Worm (Caenorhabditis elegans) whole organism, L1 larva: ENCODE results near the gene T13C5.6.

Source experiments
- C16A3.4 ChIP-seq: fragments of 150-350 bp; optimal IDR thresholded peaks from 2 replicates; lab custom pipeline; 2014; ENCODE audit warnings: missing biosample characterization, missing genetic modification characterization
- F16B12.6 ChIP-seq: fragments of 150-350 bp; optimal IDR thresholded peaks from 2 replicates; lab custom pipeline; 2014; ENCODE audit warnings: missing biosample characterization, missing genetic modification characterization
- aha-1 ChIP-seq: fragments of 150-350 bp; optimal IDR thresholded peaks from 2 replicates; lab custom pipeline; 2014; ENCODE audit warnings: missing biosample characterization, missing genetic modification characterization
- alr-1 ChIP-seq: fragments of 200-800 bp; sonication (Bioruptor generic); optimal IDR thresholded peaks from 2 replicates; lab custom pipeline; 2018; ENCODE audit warnings: borderline replicate concordance, mild to moderate bottlenecking, missing genetic modification characterization, missing compliant biosample characterization
- ama-1 ChIP-seq: fragments of 150-350 bp; optimal IDR thresholded peaks from 2 replicates; lab custom pipeline; 2014
- ceh-63 ChIP-seq: fragments of 200-800 bp; sonication (Bioruptor generic); optimal IDR thresholded peaks from 2 replicates; lab custom pipeline; 2018; ENCODE audit warnings: mild to moderate bottlenecking, missing genetic modification characterization, missing compliant biosample characterization
- ceh-88 ChIP-seq: fragments of 200-800 bp; sonication (Bioruptor generic); IDR thresholded peaks from 2 replicates; pipeline ENCODE4 v1.3.6; 2022; ENCODE audit warnings: missing genetic modification characterization, missing compliant biosample characterization
- ceh-90 ChIP-seq: sonication (generic microtip); optimal IDR thresholded peaks from 2 replicates; lab custom pipeline; 2016; ENCODE audit warnings: missing genetic modification characterization, missing compliant biosample characterization
- ces-1 ChIP-seq: fragments of 150-350 bp; optimal IDR thresholded peaks from 2 replicates; lab custom pipeline; 2014; ENCODE audit warnings: missing biosample characterization, missing genetic modification reagents, missing genetic modification characterization
- dpl-1 ChIP-seq, 3 experiments: fragments of 150-350 bp in 2 of 3; sonication (generic microtip) in 1 of 3; optimal IDR thresholded peaks; 2 replicates each; lab custom pipeline; 2014 to 2017; ENCODE audit warnings: missing biosample characterization in 3 of 3, missing genetic modification characterization in 3 of 3, missing genetic modification reagents in 3 of 3
- dsc-1 ChIP-seq: sonication (generic microtip); optimal IDR thresholded peaks from 2 replicates; lab custom pipeline; 2016; ENCODE audit warnings: mild to moderate bottlenecking, missing genetic modification characterization, missing compliant biosample characterization
- efl-3 ChIP-seq: fragments of 200-800 bp; sonication (Bioruptor generic); optimal IDR thresholded peaks from 2 replicates; lab custom pipeline; 2018; ENCODE audit warnings: mild to moderate bottlenecking, missing genetic modification characterization, missing compliant biosample characterization
- ets-5 ChIP-seq: fragments of 200-800 bp; sonication (Bioruptor generic); IDR thresholded peaks from 2 replicates; pipeline ENCODE4 v1.3.6; 2022; ENCODE audit warnings: missing genetic modification characterization, missing compliant biosample characterization
- fkh-10 ChIP-seq: sonication (generic microtip); optimal IDR thresholded peaks from 2 replicates; lab custom pipeline; 2017; ENCODE audit warnings: missing biosample characterization, missing genetic modification reagents, missing genetic modification characterization
- fkh-8 ChIP-seq: sonication (generic microtip); optimal IDR thresholded peaks from 2 replicates; lab custom pipeline; 2016; ENCODE audit warnings: mild to moderate bottlenecking, missing genetic modification characterization, missing compliant biosample characterization
- grh-1 ChIP-seq: fragments of 200-800 bp; sonication (Bioruptor generic); IDR thresholded peaks from 2 replicates; pipeline ENCODE4 v1.3.6; 2022; ENCODE audit warnings: missing genetic modification reagents, missing genetic modification characterization, missing compliant biosample characterization
- hlh-17 ChIP-seq: fragments of 200-800 bp; sonication (Bioruptor generic); optimal IDR thresholded peaks from 2 replicates; lab custom pipeline; 2018; ENCODE audit warnings: missing genetic modification characterization, mild to moderate bottlenecking, missing compliant biosample characterization, moderate library complexity, borderline replicate concordance
- hlh-4 ChIP-seq: sonication (generic microtip); optimal IDR thresholded peaks from 2 replicates; lab custom pipeline; 2016; ENCODE audit warnings: mild to moderate bottlenecking, missing genetic modification characterization, missing compliant biosample characterization
- irx-1 ChIP-seq: sonication (generic microtip); optimal IDR thresholded peaks from 2 replicates; lab custom pipeline; 2016; ENCODE audit warnings: missing genetic modification characterization, missing compliant biosample characterization
- isw-1 ChIP-seq: fragments of 200-800 bp; sonication (Bioruptor generic); IDR thresholded peaks from 2 replicates; pipeline ENCODE4 v1.3.6; 2022; ENCODE audit warnings: missing genetic modification characterization, missing compliant biosample characterization
- jun-1 ChIP-seq: fragments of 150-350 bp; optimal IDR thresholded peaks from 2 replicates; lab custom pipeline; 2014; ENCODE audit warnings: missing biosample characterization, missing genetic modification reagents, missing genetic modification characterization
- lin-13 ChIP-seq: fragments of 150-350 bp; optimal IDR thresholded peaks from 2 replicates; lab custom pipeline; 2014; ENCODE audit warnings: missing biosample characterization, missing genetic modification reagents, missing genetic modification characterization
- lin-14 ChIP-seq: fragments of 200-800 bp; sonication (Bioruptor generic); optimal IDR thresholded peaks from 2 replicates; lab custom pipeline; 2018; ENCODE audit warnings: mild to moderate bottlenecking, missing genetic modification characterization, moderate library complexity, missing compliant biosample characterization
- lin-35 ChIP-seq, 2 experiments: fragments of 150-350 bp; optimal IDR thresholded peaks; 2 replicates each; lab custom pipeline; 2014; ENCODE audit warnings: missing biosample characterization in 2 of 2, missing genetic modification characterization in 2 of 2, missing genetic modification reagents in 2 of 2
- lir-3 ChIP-seq: sonication (generic microtip); optimal IDR thresholded peaks from 2 replicates; lab custom pipeline; 2016; ENCODE audit warnings: mild to moderate bottlenecking, missing genetic modification characterization, moderate library complexity, missing compliant biosample characterization; ENCODE audit not compliant: poor library complexity
- lsy-2 ChIP-seq, 2 experiments: fragments of 150-350 bp; optimal IDR thresholded peaks; 2 replicates each; lab custom pipeline; 2014; ENCODE audit warnings: missing biosample characterization in 2 of 2, missing genetic modification characterization in 2 of 2
- mab-9 ChIP-seq: fragments of 200-800 bp; sonication (Bioruptor generic); IDR thresholded peaks from 2 replicates; pipeline ENCODE4 v1.3.6; 2022; ENCODE audit warnings: missing genetic modification reagents, missing genetic modification characterization, missing compliant biosample characterization
- mdl-1 ChIP-seq, 2 experiments: fragments of 150-350 bp; optimal IDR thresholded peaks; 2 replicates each; lab custom pipeline; 2014 to 2017; ENCODE audit warnings: missing biosample characterization in 2 of 2, missing genetic modification characterization in 2 of 2, inconsistent platforms in 1 of 2
- mef-2 ChIP-seq: fragments of 150-350 bp; optimal IDR thresholded peaks from 2 replicates; lab custom pipeline; 2014; ENCODE audit warnings: missing biosample characterization, missing genetic modification characterization
- mep-1 ChIP-seq: fragments of 150-350 bp; optimal IDR thresholded peaks from 2 replicates; lab custom pipeline; 2014; ENCODE audit warnings: missing biosample characterization, missing genetic modification characterization
- nhr-11 ChIP-seq: fragments of 150-350 bp; optimal IDR thresholded peaks from 2 replicates; lab custom pipeline; 2014; ENCODE audit warnings: missing biosample characterization, missing genetic modification characterization
- nhr-12 ChIP-seq: sonication (generic microtip); optimal IDR thresholded peaks from 2 replicates; lab custom pipeline; 2017; ENCODE audit warnings: missing biosample characterization, missing genetic modification characterization
- nhr-28 ChIP-seq: fragments of 150-350 bp; optimal IDR thresholded peaks from 2 replicates; lab custom pipeline; 2014; ENCODE audit warnings: missing biosample characterization, missing genetic modification characterization
- nhr-47 ChIP-seq: sonication (generic microtip); optimal IDR thresholded peaks from 2 replicates; lab custom pipeline; 2016; ENCODE audit warnings: mild to moderate bottlenecking, missing genetic modification characterization, moderate library complexity, missing compliant biosample characterization
- nhr-71 ChIP-seq: sonication (generic microtip); optimal IDR thresholded peaks from 2 replicates; lab custom pipeline; 2016; ENCODE audit warnings: mild to moderate bottlenecking, missing genetic modification characterization, moderate library complexity, missing compliant biosample characterization
- nhr-76 ChIP-seq: sonication (generic microtip); optimal IDR thresholded peaks from 2 replicates; lab custom pipeline; 2017; ENCODE audit warnings: missing biosample characterization, missing genetic modification characterization
- skn-1 ChIP-seq: fragments of 150-350 bp; optimal IDR thresholded peaks from 2 replicates; lab custom pipeline; 2014; ENCODE audit warnings: missing biosample characterization, missing genetic modification characterization
- snpc-4 ChIP-seq: fragments of 150-350 bp; optimal IDR thresholded peaks from 2 replicates; lab custom pipeline; 2014; ENCODE audit warnings: missing biosample characterization, missing genetic modification characterization
- sup-37 ChIP-seq: fragments of 200-800 bp; sonication (Bioruptor generic); optimal IDR thresholded peaks from 2 replicates; lab custom pipeline; 2018; ENCODE audit warnings: mild to moderate bottlenecking, missing genetic modification characterization, missing compliant biosample characterization
- tbx-2 ChIP-seq: sonication (generic microtip); optimal IDR thresholded peaks from 2 replicates; lab custom pipeline; 2016; ENCODE audit warnings: missing genetic modification characterization, missing compliant biosample characterization
- tlp-1 ChIP-seq: fragments of 150-350 bp; optimal IDR thresholded peaks from 2 replicates; lab custom pipeline; 2014; ENCODE audit warnings: missing biosample characterization, missing genetic modification characterization
- unc-130 ChIP-seq: fragments of 150-350 bp; optimal IDR thresholded peaks from 2 replicates; lab custom pipeline; 2017; ENCODE audit warnings: missing biosample characterization, missing genetic modification characterization, inconsistent platforms
- unc-30 ChIP-seq: sonication (generic microtip); optimal IDR thresholded peaks from 2 replicates; lab custom pipeline; 2017; ENCODE audit warnings: missing biosample characterization, missing genetic modification characterization
- unc-62 ChIP-seq: fragments of 150-350 bp; optimal IDR thresholded peaks from 2 replicates; lab custom pipeline; 2014; ENCODE audit warnings: missing biosample characterization, missing genetic modification reagents, missing genetic modification characterization
- vab-15 ChIP-seq: sonication (generic microtip); optimal IDR thresholded peaks from 2 replicates; lab custom pipeline; 2017; ENCODE audit warnings: missing genotype, mild to moderate bottlenecking, missing genetic modification characterization, missing compliant biosample characterization
- zag-1 ChIP-seq: fragments of 150-350 bp; optimal IDR thresholded peaks from 2 replicates; lab custom pipeline; 2014; ENCODE audit warnings: missing biosample characterization, missing genetic modification characterization
- ztf-4 ChIP-seq: fragments of 150-350 bp; optimal IDR thresholded peaks from 2 replicates; lab custom pipeline; 2014; ENCODE audit warnings: missing biosample characterization, missing genetic modification characterization

Gene T13C5.6

DNA sequence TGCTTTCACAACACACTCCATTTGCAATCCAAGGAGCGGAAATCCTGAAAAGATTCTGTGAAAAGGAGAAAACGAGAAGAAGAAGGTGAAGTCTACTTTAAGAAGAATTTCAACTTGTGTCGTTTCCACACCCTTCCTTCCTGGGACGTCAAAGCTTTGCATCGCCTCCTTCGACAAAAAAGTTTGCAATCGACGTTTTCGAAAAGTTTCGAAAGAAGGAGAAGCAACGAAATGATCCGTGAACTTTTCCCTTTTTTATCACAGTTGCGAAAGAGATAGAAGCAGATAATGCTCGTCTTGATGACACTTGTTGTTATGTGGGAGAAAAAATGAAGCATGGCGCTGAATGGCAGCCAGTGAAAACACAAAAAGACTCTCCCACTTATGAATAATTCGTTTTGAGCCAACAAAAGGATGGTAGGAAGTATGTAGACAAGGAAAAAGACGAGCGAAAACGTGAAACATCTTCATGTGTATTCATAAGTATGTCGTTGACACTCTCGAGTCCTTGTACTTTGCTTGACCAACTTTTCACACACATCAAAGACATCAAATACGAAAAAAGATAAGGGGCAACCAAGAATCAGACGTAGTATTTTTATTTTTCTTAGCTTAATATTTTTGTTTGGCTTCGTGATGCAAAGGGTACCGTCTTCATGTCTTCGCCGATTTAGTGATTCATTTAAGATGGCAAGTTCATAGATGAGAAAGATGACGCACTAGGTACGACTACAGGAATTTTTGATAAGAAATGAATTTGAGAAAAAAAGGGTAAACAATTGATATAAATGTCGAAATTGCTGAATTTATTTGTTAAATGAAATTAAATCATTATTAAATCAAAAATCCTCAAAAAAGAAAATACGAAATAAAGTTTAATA, 41.5 kb upstream of the T13C5.6 start (continued):
- TF ChIP-seq nhr-28 (tag; lab: Kevin White, UChicago): no peak
- TF ChIP-seq nhr-11 (tag; lab: Kevin White, UChicago): no peak
- no peak for TF ChIP-seq alr-1 (tag; lab: Kevin White, UChicago)
- TF ChIP-seq nhr-12: no peak
- no peak for TF ChIP-seq unc-130 (tag; lab: Kevin White, UChicago)
- TF ChIP-seq irx-1: no peak
- no peak for TF ChIP-seq ztf-4 (tag; lab: Kevin White, UChicago)
- TF ChIP-seq hlh-4 (tag; lab: Kevin White, UChicago): no peak
- no peak for TF ChIP-seq mab-9 (GFP tag; lab: Robert Waterston, UW)
- TF ChIP-seq mep-1 (tag; lab: Kevin White, UChicago): peak; percentile 17
- TF ChIP-seq ceh-90 (tag; lab: Kevin White, UChicago): no peak
- no peak for TF ChIP-seq sup-37
- TF ChIP-seq snpc-4: no peak
- TF ChIP-seq vab-15 (tag; lab: Kevin White, UChicago): no peak
- TF ChIP-seq, all 84 proteins: peak for 15

DNA sequence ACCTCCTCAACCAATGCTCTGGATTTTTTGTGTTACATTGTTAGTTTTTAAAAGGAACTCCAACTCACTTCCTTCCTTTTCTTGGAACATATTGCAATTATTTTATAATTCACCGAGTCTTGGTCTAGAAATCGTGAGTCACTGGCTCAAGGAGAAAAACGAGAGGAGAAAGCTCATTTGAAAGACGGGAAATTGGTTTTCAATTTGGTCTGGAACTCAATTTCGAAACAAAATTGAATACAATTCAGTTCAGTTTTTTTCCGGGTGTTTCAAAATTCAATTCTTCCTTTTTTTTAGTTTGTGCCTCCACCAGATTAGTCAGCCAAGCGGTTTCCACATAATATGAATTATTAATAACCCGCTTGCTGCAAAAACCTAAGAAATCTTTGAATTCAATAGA, 40.4 kb upstream of the T13C5.6 start:
- peak; percentile 11 for TF ChIP-seq fkh-10 (GFP tag; lab: Kevin White, UChicago)
- TF ChIP-seq irx-1: no peak
- peak; percentile 25 for TF ChIP-seq fkh-8 (tag; lab: Kevin White, UChicago)
- TF ChIP-seq lsy-2 (tag; optimal IDR thresholded peaks at IDR 0.05; lab: Kevin White, UChicago): peak in 1 of 2 experiments; percentile 0
- peak; percentile 35 for TF ChIP-seq tbx-2
- TF ChIP-seq mef-2 (tag; lab: Kevin White, UChicago): no peak
- no peak for TF ChIP-seq hlh-17 (GFP tag; lab: Kevin White, UChicago)
- no peak for TF ChIP-seq unc-30 (tag; lab: Kevin White, UChicago)
- no peak for TF ChIP-seq mdl-1 (tag; optimal IDR thresholded peaks at IDR 0.05; lab: Kevin White, UChicago)
- TF ChIP-seq skn-1 (tag; lab: Kevin White, UChicago): no peak
- TF ChIP-seq isw-1 (GFP tag; lab: Robert Waterston, UW): no peak
- no peak for TF ChIP-seq aha-1
- TF ChIP-seq zag-1 (tag; lab: Kevin White, UChicago): peak; percentile 42
- TF ChIP-seq C16A3.4 (tag; lab: Kevin White, UChicago): no peak
- no peak for TF ChIP-seq lir-3 (tag; lab: Kevin White, UChicago)
- TF ChIP-seq ces-1: peak; percentile 47
- TF ChIP-seq sup-37: no peak
- peak; percentile 57 for TF ChIP-seq lin-14 (GFP tag; lab: Kevin White, UChicago)
- no peak for TF ChIP-seq unc-62
- TF ChIP-seq, all 84 proteins: peak for 7

DNA sequence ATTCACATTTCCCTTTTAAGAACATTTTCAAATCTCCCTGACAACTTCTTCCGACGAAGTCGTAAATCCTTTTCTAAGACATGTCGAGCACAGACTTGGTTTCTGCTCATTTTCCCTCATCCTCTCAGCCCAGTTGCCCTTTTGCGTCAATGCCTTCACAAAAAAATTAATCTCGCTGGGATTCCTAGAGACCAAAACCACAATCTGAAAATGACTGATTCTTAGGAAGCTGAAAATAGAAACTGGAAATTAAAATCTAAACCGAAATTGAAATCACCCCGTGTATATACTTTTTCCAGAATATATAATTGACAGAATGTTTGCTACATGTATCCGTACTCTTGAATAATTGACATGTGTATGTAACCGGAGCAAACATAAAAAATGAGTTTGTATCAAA, 39.5 kb upstream of the T13C5.6 start:
- no peak for TF ChIP-seq nhr-28 (tag; lab: Kevin White, UChicago)
- TF ChIP-seq ets-5 (GFP tag; lab: Robert Waterston, UW): no peak
- TF ChIP-seq grh-1 (GFP tag; lab: Robert Waterston, UW): no peak
- peak; percentile 11 for TF ChIP-seq nhr-71 (tag; lab: Kevin White, UChicago)
- TF ChIP-seq nhr-76 (tag; lab: Kevin White, UChicago): no peak
- TF ChIP-seq jun-1: no peak
- TF ChIP-seq efl-3 (GFP tag; lab: Kevin White, UChicago): no peak
- TF ChIP-seq ceh-88 (GFP tag; lab: Robert Waterston, UW): no peak
- no peak for TF ChIP-seq isw-1 (GFP tag; lab: Robert Waterston, UW)
- TF ChIP-seq dpl-1 (GFP tag; optimal IDR thresholded peaks at IDR 0.05; lab: Kevin White, UChicago): no peak
- TF ChIP-seq lin-35 (GFP tag; optimal IDR thresholded peaks at IDR 0.05; lab: Kevin White, UChicago): no peak
- no peak for TF ChIP-seq C16A3.4 (tag; lab: Kevin White, UChicago)
- no peak for TF ChIP-seq aha-1
- TF ChIP-seq ceh-63: no peak
- peak; percentile 5 for TF ChIP-seq lin-14 (GFP tag; lab: Kevin White, UChicago)
- peak; percentile 61 for TF ChIP-seq fkh-8 (tag; lab: Kevin White, UChicago)
- no peak for TF ChIP-seq tlp-1 (tag; lab: Kevin White, UChicago)
- TF ChIP-seq lsy-2 (tag; optimal IDR thresholded peaks at IDR 0.05; lab: Kevin White, UChicago): no peak
- TF ChIP-seq dsc-1 (tag; lab: Kevin White, UChicago): peak; percentile 83
- no peak for TF ChIP-seq ama-1
- TF ChIP-seq lin-13 (GFP tag; lab: Kevin White, UChicago): no peak
- no peak for TF ChIP-seq F16B12.6 (tag; lab: Kevin White, UChicago)
- peak; percentile 25 for TF ChIP-seq nhr-47 (tag; lab: Kevin White, UChicago)
